Worm (Caenorhabditis elegans): Measurements from ENCODE around the gene nhr-52.

DNA sequence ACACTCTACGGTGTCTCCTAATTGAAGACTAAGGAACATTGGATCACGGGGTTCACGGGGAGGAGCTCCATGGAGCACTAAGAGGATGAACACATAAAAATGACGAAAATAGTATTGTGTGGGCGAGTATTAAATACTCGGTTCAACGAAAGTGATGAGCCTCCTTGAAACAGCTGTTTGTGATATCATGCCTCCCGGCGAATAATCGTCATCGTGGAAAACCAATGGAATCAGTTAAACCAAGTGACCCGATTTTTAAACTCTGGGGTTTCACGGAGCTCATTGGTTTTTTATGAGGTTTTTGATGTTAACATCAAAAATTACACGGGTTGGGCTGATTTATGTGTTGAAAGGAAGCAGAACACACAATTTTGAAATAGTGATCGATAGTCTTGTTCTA is 15.7 kb upstream of the nhr-52 start:
- TF ChIP-seq zip-5 (tag; optimal IDR thresholded peaks at IDR 0.05) (no peak), K02D7.2 (tag; optimal IDR thresholded peaks at IDR 0.05) (no peak), C08G9.2 (tag; optimal IDR thresholded peaks at IDR 0.05) (no peak), mec-3 (tag; optimal IDR thresholded peaks at IDR 0.05; ENCODE audit: borderline replicate concordance) (no peak), pha-4 (tag; optimal IDR thresholded peaks at IDR 0.05) (no peak), ama-1 (optimal IDR thresholded peaks at IDR 0.05) (no peak), tbx-2 (tag; optimal IDR thresholded peaks at IDR 0.05) (no peak), ztf-16 (tag; optimal IDR thresholded peaks at IDR 0.05) (no peak), pqm-1 (tag; optimal IDR thresholded peaks at IDR 0.05) (no peak), sox-4 (tag; optimal IDR thresholded peaks at IDR 0.05) (no peak), ceh-9 (tag; optimal IDR thresholded peaks at IDR 0.05) (no peak), ets-4 (tag; optimal IDR thresholded peaks at IDR 0.05) (no peak), unc-55 (GFP tag; optimal IDR thresholded peaks at IDR 0.05) (no peak), nhr-11 (tag; optimal IDR thresholded peaks at IDR 0.05) (no peak)

All from whole organism, late embryonic.